Worm (Caenorhabditis elegans) whole organism, early embryonic: Measurements from ENCODE around the gene F13C5.5.
A peak's percentile ranks its signal among the peaks of the same experiment; 100 is the strongest.

Experiments
- B0310.2 ChIP-seq: sonication (generic microtip); optimal IDR thresholded peaks from 2 replicates; lab custom pipeline; 2016; ENCODE audit warnings: mild to moderate bottlenecking, missing genetic modification characterization, missing compliant biosample characterization
- F13C5.2 ChIP-seq: sonication (generic microtip); optimal IDR thresholded peaks from 2 replicates; lab custom pipeline; 2017; ENCODE audit warnings: mild to moderate bottlenecking, missing genetic modification characterization, inconsistent platforms, missing compliant biosample characterization
- ama-1 ChIP-seq: fragments of 150-350 bp; optimal IDR thresholded peaks from 2 replicates; lab custom pipeline; 2014
- ceh-13 ChIP-seq: fragments of 200-800 bp; sonication (Bioruptor generic); optimal IDR thresholded peaks from 2 replicates; lab custom pipeline; 2018; ENCODE audit warnings: mild to moderate bottlenecking, missing genetic modification characterization, missing compliant biosample characterization
- ceh-36 ChIP-seq: sonication (generic microtip); optimal IDR thresholded peaks from 2 replicates; lab custom pipeline; 2016; ENCODE audit warnings: missing genetic modification characterization, inconsistent platforms, missing compliant biosample characterization
- hmg-4 ChIP-seq: fragments of 200-800 bp; sonication (Bioruptor generic); optimal IDR thresholded peaks from 2 replicates; lab custom pipeline; 2018; ENCODE audit warnings: mild to moderate bottlenecking, missing genetic modification characterization, missing compliant biosample characterization
- hnd-1 ChIP-seq: sonication (generic microtip); optimal IDR thresholded peaks from 2 replicates; lab custom pipeline; 2016; ENCODE audit warnings: missing genetic modification characterization, missing compliant biosample characterization
- pes-1 ChIP-seq: fragments of 200-800 bp; sonication (Bioruptor generic); IDR thresholded peaks from 2 replicates; pipeline ENCODE4 v1.3.6; 2022; ENCODE audit warnings: missing genetic modification reagents, missing genetic modification characterization, missing compliant biosample characterization
- scrt-1 ChIP-seq: fragments of 200-800 bp; sonication (Bioruptor generic); IDR thresholded peaks from 2 replicates; pipeline ENCODE4 v1.3.6; 2022; ENCODE audit warnings: missing genetic modification characterization, missing compliant biosample characterization
- tra-4 ChIP-seq: sonication (generic microtip); optimal IDR thresholded peaks from 2 replicates; lab custom pipeline; 2017; ENCODE audit warnings: missing genetic modification characterization, missing compliant biosample characterization

DNA sequence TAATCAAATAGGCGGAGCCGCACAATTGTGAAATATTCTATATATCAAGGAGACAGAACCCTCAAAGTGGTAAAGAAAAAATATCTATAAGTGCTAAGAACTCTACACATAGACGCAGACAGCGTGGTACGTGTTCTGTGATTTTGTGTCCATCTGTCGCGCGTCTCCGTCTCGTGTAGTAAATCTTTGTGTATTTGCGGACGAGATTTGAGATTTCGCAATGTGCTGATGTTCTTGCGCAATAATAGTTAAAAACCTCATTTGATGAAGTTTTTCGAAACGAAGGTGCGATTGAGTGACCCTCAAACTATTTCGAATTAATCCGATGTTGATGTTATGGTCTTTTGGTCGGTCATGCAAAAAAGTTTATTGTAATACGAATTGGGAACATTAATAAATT is 35.0 kb downstream of the F13C5.5 start:
- no peak for TF ChIP-seq tra-4 (tag; lab: Kevin White, UChicago)
- TF ChIP-seq ama-1: no peak
- TF ChIP-seq B0310.2 (tag; lab: Kevin White, UChicago): no peak
- no peak for TF ChIP-seq hmg-4 (GFP tag; lab: Kevin White, UChicago)
- no peak for TF ChIP-seq ceh-13 (GFP tag; lab: Kevin White, UChicago)
- TF ChIP-seq ceh-36 (tag; lab: Kevin White, UChicago): no peak
- TF ChIP-seq pes-1 (GFP tag; lab: Robert Waterston, UW): no peak
- no peak for TF ChIP-seq hnd-1
- peak; percentile 50 for TF ChIP-seq F13C5.2 (tag; lab: Kevin White, UChicago)
- no peak for TF ChIP-seq scrt-1 (GFP tag; lab: Robert Waterston, UW)
